Fruit fly (Drosophila melanogaster) whole organism, embryonic: Measurements from ENCODE around the gene Zw.

Experiments used
- Bdp1 ChIP-seq: fragments of 200-800 bp; sonication (Bioruptor generic); optimal IDR thresholded peaks from 3 replicates; lab custom pipeline; 2016; ENCODE audit warnings: missing biosample characterization, missing genetic modification characterization
- Blimp-1 ChIP-seq: fragments of 200-800 bp; sonication (Bioruptor generic); optimal IDR thresholded peaks from 3 replicates; lab custom pipeline; 2018; ENCODE audit warnings: missing biosample characterization, missing genetic modification characterization, mild to moderate bottlenecking, moderate library complexity, missing genetic modification reagents
- BtbVII ChIP-seq: fragments of 200-800 bp; sonication (Bioruptor generic); optimal IDR thresholded peaks from 3 replicates; lab custom pipeline; 2017; ENCODE audit warnings: missing biosample characterization, mild to moderate bottlenecking, missing genetic modification characterization
- C15 ChIP-seq: fragments of 200-800 bp; sonication (Bioruptor generic); IDR thresholded peaks from 3 replicates; pipeline ENCODE4 v1.3.6; 2022; ENCODE audit warnings: missing biosample characterization, missing genetic modification characterization
- CG10321 ChIP-seq: fragments of 200-800 bp; sonication (Bioruptor generic); IDR thresholded peaks from 2 replicates; pipeline ENCODE4 v1.3.6; 2022; ENCODE audit warnings: missing biosample characterization, missing genetic modification characterization
- CG11560 ChIP-seq: fragments of 200-800 bp; sonication (Bioruptor generic); IDR thresholded peaks from 3 replicates; pipeline ENCODE4 v1.3.6; 2022; ENCODE audit warnings: missing biosample characterization, missing genetic modification characterization
- CG12104 ChIP-seq: fragments of 200-800 bp; sonication (Bioruptor generic); optimal IDR thresholded peaks from 3 replicates; lab custom pipeline; 2016; ENCODE audit warnings: missing biosample characterization, missing genetic modification characterization
- CG12219 ChIP-seq: fragments of 200-800 bp; sonication (Bioruptor generic); optimal IDR thresholded peaks from 3 replicates; lab custom pipeline; 2018; ENCODE audit warnings: missing biosample characterization, mild to moderate bottlenecking, missing genetic modification characterization
- CG12744 ChIP-seq: fragments of 200-800 bp; sonication (Bioruptor generic); optimal IDR thresholded peaks from 2 replicates; lab custom pipeline; 2016; ENCODE audit warnings: missing biosample characterization, missing genetic modification characterization
- CG12942 ChIP-seq: fragments of 200-800 bp; sonication (Bioruptor generic); optimal IDR thresholded peaks from 3 replicates; lab custom pipeline; 2016; ENCODE audit warnings: missing biosample characterization, missing genetic modification characterization
- CG13287 ChIP-seq: fragments of 200-800 bp; sonication (Bioruptor generic); IDR thresholded peaks from 2 replicates; pipeline ENCODE4 v1.3.6; 2022; ENCODE audit warnings: missing biosample characterization, missing genetic modification characterization; ENCODE audit not compliant: partially characterized antibody
- CG13296 ChIP-seq: fragments of 200-800 bp; sonication (Bioruptor generic); optimal IDR thresholded peaks from 3 replicates; lab custom pipeline; 2018; ENCODE audit warnings: missing biosample characterization, mild to moderate bottlenecking, missing genetic modification characterization
- CG14667 ChIP-seq: fragments of 200-800 bp; sonication (Bioruptor generic); IDR thresholded peaks from 2 replicates; pipeline ENCODE4 v1.3.6; 2022; ENCODE audit warnings: missing biosample characterization, missing genetic modification characterization
- CG14710 ChIP-seq: fragments of 200-800 bp; sonication (Bioruptor generic); optimal IDR thresholded peaks from 3 replicates; lab custom pipeline; 2019; ENCODE audit warnings: missing biosample characterization, mild to moderate bottlenecking, missing genetic modification characterization, moderate library complexity
- CG17912 ChIP-seq: fragments of 200-800 bp; sonication (Bioruptor generic); optimal IDR thresholded peaks from 2 replicates; lab custom pipeline; 2018; ENCODE audit warnings: missing biosample characterization, mild to moderate bottlenecking, missing genetic modification characterization
- CG18476 ChIP-seq: fragments of 200-800 bp; sonication (Bioruptor generic); optimal IDR thresholded peaks from 2 replicates; lab custom pipeline; 2016; ENCODE audit warnings: missing biosample characterization, mild to moderate bottlenecking, missing genetic modification characterization
- CG3065 ChIP-seq: fragments of 200-800 bp; sonication (Bioruptor generic); optimal IDR thresholded peaks from 2 replicates; lab custom pipeline; 2016; ENCODE audit warnings: missing biosample characterization, missing genetic modification characterization
- CG31224 ChIP-seq: fragments of 200-800 bp; sonication (Bioruptor generic); IDR thresholded peaks from 2 replicates; pipeline ENCODE4 v1.3.6; 2022; ENCODE audit warnings: missing biosample characterization, missing genetic modification characterization
- CG31388 ChIP-seq: fragments of 200-800 bp; sonication (Bioruptor generic); optimal IDR thresholded peaks from 2 replicates; lab custom pipeline; 2016; ENCODE audit warnings: missing biosample characterization, missing genetic modification characterization
- CG31441 ChIP-seq: fragments of 200-800 bp; sonication (Bioruptor generic); IDR thresholded peaks from 2 replicates; pipeline ENCODE4 v1.3.6; 2022; ENCODE audit warnings: missing biosample characterization, missing genetic modification characterization
- CG32532 ChIP-seq: fragments of 200-800 bp; sonication (Bioruptor generic); IDR thresholded peaks from 2 replicates; pipeline ENCODE4 v1.3.6; 2022; ENCODE audit warnings: missing biosample characterization, missing genetic modification characterization
- CG33557 ChIP-seq: fragments of 200-800 bp; sonication (Bioruptor generic); optimal IDR thresholded peaks from 2 replicates; lab custom pipeline; 2019; ENCODE audit warnings: missing biosample characterization, mild to moderate bottlenecking, missing genetic modification characterization, moderate library complexity
- CG34376 ChIP-seq: fragments of 200-800 bp; sonication (Bioruptor generic); optimal IDR thresholded peaks from 2 replicates; lab custom pipeline; 2018; ENCODE audit warnings: missing biosample characterization, mild to moderate bottlenecking, missing genetic modification characterization
- CG3838 ChIP-seq: fragments of 200-800 bp; sonication (Bioruptor generic); optimal IDR thresholded peaks from 3 replicates; lab custom pipeline; 2016; ENCODE audit warnings: missing biosample characterization, missing genetic modification characterization
- CG4730 ChIP-seq: fragments of 200-800 bp; sonication (Bioruptor generic); IDR thresholded peaks from 2 replicates; pipeline ENCODE4 v1.3.6; 2022; ENCODE audit warnings: missing biosample characterization, missing genetic modification characterization
- CG7357 ChIP-seq: fragments of 200-800 bp; sonication (Bioruptor generic); IDR thresholded peaks from 3 replicates; pipeline ENCODE4 v1.3.6; 2022; ENCODE audit warnings: missing biosample characterization, missing genetic modification characterization
- CG7987 ChIP-seq: fragments of 200-800 bp; sonication (Bioruptor generic); optimal IDR thresholded peaks from 2 replicates; lab custom pipeline; 2018; ENCODE audit warnings: missing biosample characterization, mild to moderate bottlenecking, missing genetic modification characterization, moderate library complexity
- CG8359 ChIP-seq: fragments of 200-800 bp; sonication (Bioruptor generic); optimal IDR thresholded peaks from 2 replicates; lab custom pipeline; 2017; ENCODE audit warnings: missing biosample characterization, mild to moderate bottlenecking, missing genetic modification characterization, borderline replicate concordance
- CG8478 ChIP-seq: fragments of >200 bp; optimal IDR thresholded peaks from 2 replicates; lab custom pipeline; 2018
- CG9797 ChIP-seq: fragments of 200-800 bp; sonication (Bioruptor generic); optimal IDR thresholded peaks from 3 replicates; lab custom pipeline; 2018; ENCODE audit warnings: missing biosample characterization, mild to moderate bottlenecking, missing genetic modification characterization
- Hmx ChIP-seq: fragments of 200-800 bp; sonication (Bioruptor generic); optimal IDR thresholded peaks from 2 replicates; lab custom pipeline; 2016; ENCODE audit warnings: missing biosample characterization, missing genetic modification characterization
- NK7.1 ChIP-seq: fragments of 200-800 bp; sonication (Bioruptor generic); optimal IDR thresholded peaks from 3 replicates; lab custom pipeline; 2016; ENCODE audit warnings: missing biosample characterization, missing genetic modification characterization
- Sin3A ChIP-seq: fragments of >200 bp; optimal IDR thresholded peaks from 2 replicates; lab custom pipeline; 2018
- Trl ChIP-seq, 3 experiments: fragments of >200 bp in 2 of 3; fragments of 200-800 bp in 1 of 3; sonication (Bioruptor generic) in 1 of 3; optimal IDR thresholded peaks; 2 replicates in 1 of 3; 3 replicates in 2 of 3; lab custom pipeline; 2016 to 2017; ENCODE audit warnings: missing biosample characterization in 1 of 3, missing genetic modification characterization in 1 of 3
- Usf ChIP-seq: fragments of 200-800 bp; sonication (Bioruptor generic); optimal IDR thresholded peaks from 2 replicates; lab custom pipeline; 2017; ENCODE audit warnings: missing genotype, missing biosample characterization, missing genetic modification characterization
- Xbp1 ChIP-seq: fragments of 200-800 bp; sonication (Bioruptor generic); optimal IDR thresholded peaks from 3 replicates; lab custom pipeline; 2016; ENCODE audit warnings: missing biosample characterization, mild to moderate bottlenecking, missing genetic modification characterization
- bsh ChIP-seq, 2 experiments: fragments of 200-800 bp; sonication (Bioruptor generic); optimal IDR thresholded peaks; 2 replicates each; lab custom pipeline; 2017 to 2018; ENCODE audit warnings: mild to moderate bottlenecking in 2 of 2, missing biosample characterization in 2 of 2, missing genetic modification characterization in 2 of 2, moderate library complexity in 1 of 2
- cas ChIP-seq: fragments of 200-800 bp; sonication (Bioruptor generic); IDR thresholded peaks from 2 replicates; pipeline ENCODE4 v1.3.6; 2022; ENCODE audit warnings: missing biosample characterization, missing genetic modification characterization
- caup ChIP-seq: fragments of 200-800 bp; sonication (Bioruptor generic); optimal IDR thresholded peaks from 3 replicates; lab custom pipeline; 2017; ENCODE audit warnings: missing biosample characterization, mild to moderate bottlenecking, missing genetic modification characterization, moderate library complexity; ENCODE audit not compliant: severe bottlenecking
- chinmo ChIP-seq: fragments of 200-800 bp; sonication (Bioruptor generic); IDR thresholded peaks from 4 replicates; pipeline ENCODE4 v1.3.6; 2022; ENCODE audit warnings: missing biosample characterization, missing genetic modification characterization; ENCODE audit not compliant: partially characterized antibody
- fd96Cb ChIP-seq: fragments of 200-800 bp; sonication (Bioruptor generic); optimal IDR thresholded peaks from 2 replicates; lab custom pipeline; 2018; ENCODE audit warnings: missing biosample characterization, mild to moderate bottlenecking, missing genetic modification characterization, moderate library complexity
- lov ChIP-seq, 2 experiments: fragments of 200-800 bp in 1 of 2; fragments of >200 bp in 1 of 2; sonication (Bioruptor generic) in 1 of 2; IDR thresholded peaks in 1 of 2; optimal IDR thresholded peaks in 1 of 2; 2 replicates in 1 of 2; 3 replicates in 1 of 2; pipeline versions ENCODE4 v1.3.6 to Lab custom; 2017 to 2022; ENCODE audit warnings: missing biosample characterization in 1 of 2, missing genetic modification characterization in 1 of 2
- mirr ChIP-seq: fragments of 200-800 bp; sonication (Bioruptor generic); optimal IDR thresholded peaks from 3 replicates; lab custom pipeline; 2018; ENCODE audit warnings: missing biosample characterization, mild to moderate bottlenecking, missing genetic modification characterization
- org-1 ChIP-seq: fragments of 200-800 bp; sonication (Bioruptor generic); optimal IDR thresholded peaks from 2 replicates; lab custom pipeline; 2017; ENCODE audit warnings: missing biosample characterization, missing genetic modification characterization
- psq ChIP-seq: fragments of 200-800 bp; sonication (Bioruptor generic); optimal IDR thresholded peaks from 2 replicates; lab custom pipeline; 2017; ENCODE audit warnings: missing biosample characterization, missing genetic modification characterization
- salm ChIP-seq: fragments of 200-800 bp; sonication (Bioruptor generic); optimal IDR thresholded peaks from 2 replicates; lab custom pipeline; 2018; ENCODE audit warnings: missing biosample characterization, mild to moderate bottlenecking, missing genetic modification characterization
- scrt ChIP-seq: fragments of 200-800 bp; sonication (Bioruptor generic); optimal IDR thresholded peaks from 2 replicates; lab custom pipeline; 2018; ENCODE audit warnings: missing biosample characterization, mild to moderate bottlenecking, missing genetic modification characterization, moderate library complexity
- slou ChIP-seq: fragments of 200-800 bp; sonication (Bioruptor generic); optimal IDR thresholded peaks from 3 replicates; lab custom pipeline; 2016; ENCODE audit warnings: missing biosample characterization, missing genetic modification characterization
- sob ChIP-seq: fragments of 200-800 bp; sonication (Bioruptor generic); IDR thresholded peaks from 2 replicates; pipeline ENCODE4 v1.3.6; 2022; ENCODE audit warnings: missing biosample characterization, missing genetic modification characterization
- vfl ChIP-seq: fragments of 200-800 bp; sonication (Bioruptor generic); optimal IDR thresholded peaks from 2 replicates; lab custom pipeline; 2016; ENCODE audit warnings: missing biosample characterization, missing genetic modification characterization

The Zw gene

dm6 chrX:19642819-19643504 is 24.1 kb upstream of the Zw start, which contains the start of the genes CG12237 and Sec61gamma (continued):
- TF ChIP-seq CG11560: no peak
- TF ChIP-seq Hmx (GFP tag; lab: Kevin White, UChicago): no peak
- TF ChIP-seq mirr (GFP tag; lab: Kevin White, UChicago): peak; percentile 26
- TF ChIP-seq Xbp1 (GFP tag; lab: Kevin White, UChicago): peak; percentile 58
- TF ChIP-seq CG32532 (GFP tag; lab: Robert Waterston, UW): peak; percentile 60
- 0 out of 2 replicates have a peak, but pooled peaks have one; percentile 28 for TF ChIP-seq sob (GFP tag; lab: Robert Waterston, UW)
- TF ChIP-seq C15: no peak
- no peak for TF ChIP-seq CG33557 (GFP tag; lab: Kevin White, UChicago)
- no peak for TF ChIP-seq chinmo
- TF ChIP-seq CG17912: no peak
- no peak for TF ChIP-seq Blimp-1
- no peak for TF ChIP-seq fd96Cb
- TF ChIP-seq CG4730 (GFP tag; lab: Robert Waterston, UW): no peak
- TF ChIP-seq CG31388: no peak
- no peak for TF ChIP-seq CG10321 (GFP tag; lab: Robert Waterston, UW)
- peak; percentile 35 for TF ChIP-seq CG13296 (GFP tag; lab: Kevin White, UChicago)
- no peak for TF ChIP-seq org-1 (GFP tag; lab: Kevin White, UChicago)
- peak; percentile 31 for TF ChIP-seq CG9797 (GFP tag; lab: Kevin White, UChicago)
- TF ChIP-seq CG31224 (GFP tag; lab: Robert Waterston, UW): no peak
- no peak for TF ChIP-seq BtbVII
- no peak for TF ChIP-seq CG12104 (GFP tag; lab: Kevin White, UChicago)
- no peak for TF ChIP-seq vfl (GFP tag; lab: Kevin White, UChicago)
- no peak for TF ChIP-seq lov (optimal IDR thresholded peaks at IDR 0.05; lab: Kevin White, UChicago)
- no peak for TF ChIP-seq lov (GFP tag; IDR thresholded peaks at IDR 0.05; lab: Robert Waterston, UW)
- no peak; the same call in 1 of the 2 replicates for TF ChIP-seq CG13287 (GFP tag; lab: Robert Waterston, UW)
- no peak for TF ChIP-seq scrt
- no peak for TF ChIP-seq Trl (optimal IDR thresholded peaks at IDR 0.05; lab: Kevin White, UChicago)
- peak; percentile 18 for TF ChIP-seq Trl (GFP tag; optimal IDR thresholded peaks at IDR 0.05; lab: Kevin White, UChicago)
- TF ChIP-seq Usf (GFP tag; lab: Kevin White, UChicago): no peak
- no peak for TF ChIP-seq CG3838 (GFP tag; lab: Kevin White, UChicago)
- TF ChIP-seq CG31441 (GFP tag; lab: Robert Waterston, UW): 0 out of 2 replicates have a peak, but pooled peaks have one; percentile 32
- TF ChIP-seq slou (GFP tag; lab: Kevin White, UChicago): no peak
- TF ChIP-seq cas (GFP tag; lab: Robert Waterston, UW): no peak
- TF ChIP-seq salm (tag; lab: Kevin White, UChicago): no peak
- TF ChIP-seq CG3065 (GFP tag; lab: Kevin White, UChicago): no peak
- TF ChIP-seq CG7357: no peak
- no peak for TF ChIP-seq bsh (GFP tag; optimal IDR thresholded peaks at IDR 0.05; lab: Kevin White, UChicago)
- TF ChIP-seq caup (GFP tag; lab: Kevin White, UChicago): no peak
- TF ChIP-seq CG14710 (tag; lab: Kevin White, UChicago): peak; percentile 60
- no peak for TF ChIP-seq psq (GFP tag; lab: Kevin White, UChicago)
- TF ChIP-seq CG18476 (GFP tag; lab: Kevin White, UChicago): no peak
- peak; percentile 48 for TF ChIP-seq CG34376
- peak; percentile 64 for TF ChIP-seq CG7987 (GFP tag; lab: Kevin White, UChicago)
- no peak for TF ChIP-seq CG8478 (lab: Kevin White, UChicago)
- TF ChIP-seq Sin3A (lab: Kevin White, UChicago): peak; percentile 16
- TF ChIP-seq NK7.1 (GFP tag; lab: Kevin White, UChicago): no peak
- TF ChIP-seq CG12219 (GFP tag; lab: Kevin White, UChicago): no peak
- TF ChIP-seq CG12744 (GFP tag; lab: Kevin White, UChicago): no peak
- TF ChIP-seq CG14667 (GFP tag; lab: Robert Waterston, UW): no peak
- no peak for TF ChIP-seq Bdp1 (GFP tag; lab: Kevin White, UChicago)
- TF ChIP-seq CG12942 (GFP tag; lab: Kevin White, UChicago): no peak
- TF ChIP-seq CG8359 (GFP tag; lab: Kevin White, UChicago): no peak
